Fruit fly (Drosophila melanogaster): ENCODE data around the gene CG43449.

CG43449 gene

dm6 chr3R:11088120-11088519 lies at the start of gene CG43449:
CG43449 (plus strand) TSS chr3R:11088420.
- TF ChIP-seq psq (optimal IDR thresholded peaks at IDR 0.05) (no peak), CG8478 (optimal IDR thresholded peaks at IDR 0.05) (no peak), Dll (optimal IDR thresholded peaks at IDR 0.05) (no peak), EcR (GFP tag; optimal IDR thresholded peaks at IDR 0.05) (no peak), usp (GFP tag; optimal IDR thresholded peaks at IDR 0.05) (no peak), pan (optimal IDR thresholded peaks at IDR 0.05) (no peak)

- TF ChIP-seq psq (optimal IDR thresholded peaks at IDR 0.05) (no peak), pan (optimal IDR thresholded peaks at IDR 0.05) (no peak), Dll (optimal IDR thresholded peaks at IDR 0.05) (no peak), CG8478 (optimal IDR thresholded peaks at IDR 0.05) (no peak), EcR (GFP tag; optimal IDR thresholded peaks at IDR 0.05) (no peak), usp (GFP tag; optimal IDR thresholded peaks at IDR 0.05) (no peak)
Measured at dm6 chr3R:11047723-11048122, 40.5 kb upstream of the CG43449 start.

dm6 chr3R:11081701-11082100 lies 6.5 kb upstream of the CG43449 start:
- no peak for TF ChIP-seq CG8478 (optimal IDR thresholded peaks at IDR 0.05)
- TF ChIP-seq psq (optimal IDR thresholded peaks at IDR 0.05), result no peak
- TF ChIP-seq Dll (optimal IDR thresholded peaks at IDR 0.05), result no peak
- TF ChIP-seq usp (GFP tag; optimal IDR thresholded peaks at IDR 0.05), result no peak
- no peak for TF ChIP-seq EcR (GFP tag; optimal IDR thresholded peaks at IDR 0.05)
- TF ChIP-seq pan (optimal IDR thresholded peaks at IDR 0.05), result no peak

- TF ChIP-seq CG8478 (optimal IDR thresholded peaks at IDR 0.05), result no peak
- no peak for TF ChIP-seq usp (GFP tag; optimal IDR thresholded peaks at IDR 0.05)
- no peak for TF ChIP-seq pan (optimal IDR thresholded peaks at IDR 0.05)
- TF ChIP-seq psq (optimal IDR thresholded peaks at IDR 0.05), result no peak
- no peak for TF ChIP-seq Dll (optimal IDR thresholded peaks at IDR 0.05)
- TF ChIP-seq EcR (GFP tag; optimal IDR thresholded peaks at IDR 0.05), result no peak
Measured at dm6 chr3R:11115606-11116005, 27.4 kb downstream of the CG43449 start, which contains the start of gene SdhCL. SdhCL (minus strand) TSS chr3R:11115706.

dm6 chr3R:11126383-11126782 lies 38.2 kb downstream of the CG43449 start:
- no peak for TF ChIP-seq Dll (optimal IDR thresholded peaks at IDR 0.05)

dm6 chr3R:11128116-11128626 lies 40.0 kb downstream of the CG43449 start, which contains the start of gene Ugt35C1:
Ugt35C1 (minus strand) TSS chr3R:11128328.
- TF ChIP-seq usp (GFP tag; optimal IDR thresholded peaks at IDR 0.05), result no peak
- no peak for TF ChIP-seq psq (optimal IDR thresholded peaks at IDR 0.05)
- TF ChIP-seq EcR (GFP tag; optimal IDR thresholded peaks at IDR 0.05), result no peak
- TF ChIP-seq pan (optimal IDR thresholded peaks at IDR 0.05), result no peak
- no peak for TF ChIP-seq Dll (optimal IDR thresholded peaks at IDR 0.05)
- TF ChIP-seq CG8478 (optimal IDR thresholded peaks at IDR 0.05), result no peak

- TF ChIP-seq pan (optimal IDR thresholded peaks at IDR 0.05), result no peak
- TF ChIP-seq EcR (GFP tag; optimal IDR thresholded peaks at IDR 0.05), result no peak
- TF ChIP-seq Dll (optimal IDR thresholded peaks at IDR 0.05), result no peak
- no peak for TF ChIP-seq psq (optimal IDR thresholded peaks at IDR 0.05)
- TF ChIP-seq CG8478 (optimal IDR thresholded peaks at IDR 0.05), result no peak
- TF ChIP-seq usp (GFP tag; optimal IDR thresholded peaks at IDR 0.05), result no peak
Measured at dm6 chr3R:11136877-11137276, 48.7 kb downstream of the CG43449 start, which contains the start of gene mAcon2. mAcon2 (plus strand) TSS chr3R:11137177.
